Fruit fly (Drosophila melanogaster) whole organism, embryonic: ENCODE measurements around the gene Bsg.
A peak's percentile ranks its signal among the peaks of the same experiment; 100 is the strongest.

ENCODE experiments used
- Atf3 ChIP-seq: fragments of 200-800 bp; sonication (Bioruptor generic); optimal IDR thresholded peaks from 3 replicates; lab custom pipeline; 2016; ENCODE audit warnings: missing biosample characterization, missing genetic modification characterization
- Atf6 ChIP-seq: fragments of 200-800 bp; sonication (Bioruptor generic); IDR thresholded peaks from 2 replicates; pipeline ENCODE4 v1.3.6; 2022; ENCODE audit warnings: missing biosample characterization, missing genetic modification characterization
- CG11398 ChIP-seq: fragments of 200-800 bp; sonication (Bioruptor generic); optimal IDR thresholded peaks from 2 replicates; lab custom pipeline; 2016; ENCODE audit warnings: missing biosample characterization, missing genetic modification characterization
- CG12071 ChIP-seq: fragments of 200-800 bp; sonication (Bioruptor generic); optimal IDR thresholded peaks from 3 replicates; lab custom pipeline; 2018; ENCODE audit warnings: missing biosample characterization, mild to moderate bottlenecking, missing genetic modification characterization
- CG12219 ChIP-seq: fragments of 200-800 bp; sonication (Bioruptor generic); optimal IDR thresholded peaks from 3 replicates; lab custom pipeline; 2018; ENCODE audit warnings: missing biosample characterization, mild to moderate bottlenecking, missing genetic modification characterization
- CG12391 ChIP-seq: fragments of 200-800 bp; sonication (Bioruptor generic); optimal IDR thresholded peaks from 3 replicates; lab custom pipeline; 2018; ENCODE audit warnings: missing biosample characterization, mild to moderate bottlenecking, missing genetic modification characterization, moderate library complexity
- CG13296 ChIP-seq: fragments of 200-800 bp; sonication (Bioruptor generic); optimal IDR thresholded peaks from 3 replicates; lab custom pipeline; 2018; ENCODE audit warnings: missing biosample characterization, mild to moderate bottlenecking, missing genetic modification characterization
- CG13894 ChIP-seq: fragments of 200-800 bp; sonication (Bioruptor generic); optimal IDR thresholded peaks from 3 replicates; lab custom pipeline; 2018; ENCODE audit warnings: missing biosample characterization, mild to moderate bottlenecking, missing genetic modification characterization, moderate library complexity
- CG14965 ChIP-seq: fragments of 200-800 bp; sonication (Bioruptor generic); optimal IDR thresholded peaks from 2 replicates; lab custom pipeline; 2016; ENCODE audit warnings: missing biosample characterization, missing genetic modification characterization, borderline replicate concordance
- CG15696 ChIP-seq: fragments of 200-800 bp; sonication (Bioruptor generic); optimal IDR thresholded peaks from 2 replicates; lab custom pipeline; 2019; ENCODE audit warnings: missing biosample characterization, mild to moderate bottlenecking, missing genetic modification characterization, moderate library complexity
- CG1647 ChIP-seq: fragments of 200-800 bp; sonication (Bioruptor generic); optimal IDR thresholded peaks from 3 replicates; lab custom pipeline; 2016; ENCODE audit warnings: missing biosample characterization, missing genetic modification characterization
- CG1792 ChIP-seq: fragments of 200-800 bp; sonication (Bioruptor generic); optimal IDR thresholded peaks from 2 replicates; lab custom pipeline; 2016; ENCODE audit warnings: missing biosample characterization, missing genetic modification characterization
- CG2116 ChIP-seq: fragments of 200-800 bp; sonication (Bioruptor generic); optimal IDR thresholded peaks from 3 replicates; lab custom pipeline; 2018; ENCODE audit warnings: missing biosample characterization, mild to moderate bottlenecking, missing genetic modification characterization
- CG2129 ChIP-seq: fragments of 200-800 bp; sonication (Bioruptor generic); IDR thresholded peaks from 2 replicates; pipeline ENCODE4 v1.3.6; 2022; ENCODE audit warnings: missing biosample characterization, missing genetic modification characterization; ENCODE audit not compliant: partially characterized antibody
- CG3065 ChIP-seq: fragments of 200-800 bp; sonication (Bioruptor generic); optimal IDR thresholded peaks from 2 replicates; lab custom pipeline; 2016; ENCODE audit warnings: missing biosample characterization, missing genetic modification characterization
- CG4360 ChIP-seq: fragments of 200-800 bp; sonication (Bioruptor generic); IDR thresholded peaks from 2 replicates; pipeline ENCODE4 v1.3.6; 2022; ENCODE audit warnings: missing biosample characterization, missing genetic modification characterization
- CG9609 ChIP-seq: fragments of 200-800 bp; sonication (Bioruptor generic); optimal IDR thresholded peaks from 3 replicates; lab custom pipeline; 2016; ENCODE audit warnings: missing biosample characterization, missing genetic modification characterization
- CTCF ChIP-seq: fragments of 200-800 bp; sonication (Bioruptor generic); optimal IDR thresholded peaks from 2 replicates; lab custom pipeline; 2017; ENCODE audit warnings: missing biosample characterization, mild to moderate bottlenecking, missing genetic modification characterization, moderate library complexity
- D ChIP-seq, 2 experiments: fragments of 200-800 bp in 1 of 2; fragments of >200 bp in 1 of 2; sonication (Bioruptor generic) in 1 of 2; optimal IDR thresholded peaks; 2 replicates in 1 of 2; 3 replicates in 1 of 2; lab custom pipeline; 2017; ENCODE audit warnings: mild to moderate bottlenecking in 1 of 2, missing biosample characterization in 1 of 2, missing genetic modification characterization in 1 of 2, missing genetic modification reagents in 1 of 2
- Dp ChIP-seq: fragments of 200-800 bp; sonication (Bioruptor generic); optimal IDR thresholded peaks from 2 replicates; lab custom pipeline; 2018; ENCODE audit warnings: missing biosample characterization, mild to moderate bottlenecking, missing genetic modification characterization, moderate library complexity
- GATAe ChIP-seq: fragments of 200-800 bp; sonication (Bioruptor generic); conservative IDR thresholded peaks from 2 replicates; pipeline ENCODE4 v1.3.6; 2022; ENCODE audit warnings: missing biosample characterization, missing genetic modification characterization
- HHEX ChIP-seq: fragments of 200-800 bp; sonication (Bioruptor generic); optimal IDR thresholded peaks from 3 replicates; lab custom pipeline; 2017; ENCODE audit warnings: missing biosample characterization, mild to moderate bottlenecking, missing genetic modification characterization, missing genetic modification reagents
- Hr39 ChIP-seq: fragments of >200 bp; optimal IDR thresholded peaks from 2 replicates; lab custom pipeline; 2017
- Hr78 ChIP-seq, 2 experiments: fragments of 200-800 bp in 1 of 2; fragments of >200 bp in 1 of 2; sonication (Bioruptor generic) in 1 of 2; optimal IDR thresholded peaks; 2 replicates each; lab custom pipeline; 2017 to 2019; ENCODE audit warnings: missing biosample characterization in 2 of 2, missing genetic modification characterization in 2 of 2, mild to moderate bottlenecking in 1 of 2, moderate library complexity in 1 of 2
- Lhr ChIP-seq: fragments of 200-800 bp; sonication (Bioruptor generic); optimal IDR thresholded peaks from 3 replicates; lab custom pipeline; 2017; ENCODE audit warnings: mild to moderate bottlenecking, missing biosample characterization, missing genetic modification reagents, missing genetic modification characterization
- Med ChIP-seq: fragments of 200-800 bp; sonication (Bioruptor generic); peaks from one replicate; lab custom pipeline; 2016; ENCODE audit warnings: missing biosample characterization, missing genetic modification characterization, mild to moderate bottlenecking, inconsistent platforms, moderate library complexity
- NK7.1 ChIP-seq: fragments of 200-800 bp; sonication (Bioruptor generic); optimal IDR thresholded peaks from 3 replicates; lab custom pipeline; 2016; ENCODE audit warnings: missing biosample characterization, missing genetic modification characterization
- Nf-YB ChIP-seq: fragments of 200-800 bp; sonication (Bioruptor generic); optimal IDR thresholded peaks from 3 replicates; lab custom pipeline; 2019; ENCODE audit warnings: missing biosample characterization, mild to moderate bottlenecking, missing genetic modification characterization, moderate library complexity
- Sox100B ChIP-seq: fragments of 200-800 bp; sonication (Bioruptor generic); optimal IDR thresholded peaks from 3 replicates; lab custom pipeline; 2018; ENCODE audit warnings: missing biosample characterization, mild to moderate bottlenecking, missing genetic modification characterization
- bowl ChIP-seq: fragments of 200-800 bp; sonication (Bioruptor generic); IDR thresholded peaks from 2 replicates; pipeline ENCODE4 v1.3.6; 2022; ENCODE audit warnings: missing biosample characterization, missing genetic modification characterization
- cato ChIP-seq: fragments of 200-800 bp; sonication (Bioruptor generic); optimal IDR thresholded peaks from 2 replicates; lab custom pipeline; 2016; ENCODE audit warnings: missing biosample characterization, missing genetic modification characterization, borderline replicate concordance
- croc ChIP-seq: fragments of 200-800 bp; sonication (Bioruptor generic); conservative IDR thresholded peaks from 3 replicates; pipeline ENCODE4 v1.3.6; 2022; ENCODE audit warnings: missing biosample characterization, missing genetic modification characterization
- dmrt11E ChIP-seq: fragments of 200-800 bp; sonication (Bioruptor generic); optimal IDR thresholded peaks from 3 replicates; lab custom pipeline; 2018; ENCODE audit warnings: missing biosample characterization, mild to moderate bottlenecking, missing genetic modification characterization, moderate library complexity
- exex ChIP-seq: fragments of 200-800 bp; sonication (Bioruptor generic); optimal IDR thresholded peaks from 4 replicates; lab custom pipeline; 2018; ENCODE audit warnings: missing biosample characterization, mild to moderate bottlenecking, missing genetic modification characterization, moderate library complexity
- fu2 ChIP-seq: fragments of 200-800 bp; sonication (Bioruptor generic); optimal IDR thresholded peaks from 2 replicates; lab custom pipeline; 2016; ENCODE audit warnings: missing biosample characterization, missing genetic modification characterization
- grn ChIP-seq: fragments of 200-800 bp; sonication (Bioruptor generic); optimal IDR thresholded peaks from 3 replicates; lab custom pipeline; 2017; ENCODE audit warnings: missing biosample characterization, missing genetic modification characterization
- jumu ChIP-seq: fragments of 200-800 bp; sonication (Bioruptor generic); optimal IDR thresholded peaks from 3 replicates; lab custom pipeline; 2016; ENCODE audit warnings: missing biosample characterization, missing genetic modification characterization
- lab ChIP-seq: fragments of 200-800 bp; sonication (Bioruptor generic); optimal IDR thresholded peaks from 3 replicates; lab custom pipeline; 2017; ENCODE audit warnings: missing biosample characterization, missing genetic modification characterization, mild to moderate bottlenecking, moderate library complexity, missing genetic modification reagents
- maf-S ChIP-seq: fragments of 200-800 bp; sonication (Bioruptor generic); optimal IDR thresholded peaks from 2 replicates; lab custom pipeline; 2016; ENCODE audit warnings: missing biosample characterization, missing genetic modification characterization
- oc ChIP-seq: fragments of 200-800 bp; sonication (Bioruptor generic); optimal IDR thresholded peaks from 2 replicates; lab custom pipeline; 2018; ENCODE audit warnings: missing biosample characterization, mild to moderate bottlenecking, missing genetic modification characterization, moderate library complexity
- org-1 ChIP-seq: fragments of 200-800 bp; sonication (Bioruptor generic); optimal IDR thresholded peaks from 2 replicates; lab custom pipeline; 2017; ENCODE audit warnings: missing biosample characterization, missing genetic modification characterization
- pzg ChIP-seq: fragments of 200-800 bp; sonication (Bioruptor generic); optimal IDR thresholded peaks from 3 replicates; lab custom pipeline; 2018; ENCODE audit warnings: missing biosample characterization, mild to moderate bottlenecking, missing genetic modification characterization, moderate library complexity
- ranshi ChIP-seq: fragments of 200-800 bp; sonication (Bioruptor generic); IDR thresholded peaks from 2 replicates; pipeline ENCODE4 v1.3.6; 2022; ENCODE audit warnings: missing biosample characterization, missing genetic modification characterization
- sc ChIP-seq, 3 experiments: fragments of >200 bp in 2 of 3; fragments of 200-800 bp in 1 of 3; sonication (Bioruptor generic) in 1 of 3; optimal IDR thresholded peaks; 2 replicates in 2 of 3; 3 replicates in 1 of 3; lab custom pipeline; 2017; ENCODE audit warnings: mild to moderate bottlenecking in 1 of 3, missing biosample characterization in 1 of 3, missing genetic modification characterization in 1 of 3, missing genetic modification reagents in 1 of 3
- stwl ChIP-seq: fragments of 200-800 bp; sonication (Bioruptor generic); optimal IDR thresholded peaks from 3 replicates; lab custom pipeline; 2018; ENCODE audit warnings: missing biosample characterization, mild to moderate bottlenecking, missing genetic modification characterization, moderate library complexity
- trem ChIP-seq: fragments of 200-800 bp; optimal IDR thresholded peaks from 3 replicates; lab custom pipeline; 2019; ENCODE audit warnings: missing biosample characterization, mild to moderate bottlenecking, missing genetic modification characterization, moderate library complexity
- tup ChIP-seq: fragments of 200-800 bp; sonication (Bioruptor generic); optimal IDR thresholded peaks from 2 replicates; lab custom pipeline; 2016; ENCODE audit warnings: missing biosample characterization, mild to moderate bottlenecking, missing genetic modification characterization, moderate library complexity
- vvl ChIP-seq: fragments of 200-800 bp; sonication (Bioruptor generic); IDR thresholded peaks from 2 replicates; pipeline ENCODE4 v1.3.6; 2022; ENCODE audit warnings: missing biosample characterization, missing genetic modification characterization
- wdn ChIP-seq: fragments of 200-800 bp; sonication (Bioruptor generic); IDR thresholded peaks from 2 replicates; pipeline ENCODE4 v1.3.6; 2022; ENCODE audit warnings: missing biosample characterization, missing genetic modification characterization
- zf30C ChIP-seq: fragments of 200-800 bp; sonication (Bioruptor generic); optimal IDR thresholded peaks from 3 replicates; lab custom pipeline; 2018; ENCODE audit warnings: missing biosample characterization, mild to moderate bottlenecking, missing genetic modification characterization

Gene Bsg

dm6 chr2L:8148514-8149085 lies 65.4 kb downstream of the Bsg start (continued):
- TF ChIP-seq CG12391 (tag; lab: Kevin White, UChicago) (no peak), CG3065 (GFP tag; lab: Kevin White, UChicago) (no peak), Dp (GFP tag; lab: Kevin White, UChicago) (no peak), NK7.1 (GFP tag; lab: Kevin White, UChicago) (no peak), HHEX (GFP tag; lab: Kevin White, UChicago) (no peak), CG15696 (no peak), Hr39 (lab: Kevin White, UChicago) (no peak), vvl (GFP tag; lab: Robert Waterston, UW) (peak; percentile 49; the same call in 1 of the 2 replicates), Med (GFP tag; lab: Kevin White, UChicago) (peak; percentile 77), lab (peak; percentile 6), stwl (tag; lab: Kevin White, UChicago) (no peak), bowl (no peak), CG14965 (GFP tag; lab: Kevin White, UChicago) (no peak), CG1647 (GFP tag; lab: Kevin White, UChicago) (no peak), Hr78 (GFP tag; optimal IDR thresholded peaks at IDR 0.05; lab: Kevin White, UChicago) (no peak), trem (no peak), oc (tag; lab: Kevin White, UChicago) (peak; percentile 29), Atf3 (GFP tag; lab: Kevin White, UChicago) (no peak), zf30C (GFP tag; lab: Kevin White, UChicago) (no peak), CG13894 (peak; percentile 83), CG4360 (no peak), maf-S (GFP tag; lab: Kevin White, UChicago) (no peak), CG12071 (GFP tag; lab: Kevin White, UChicago) (peak; percentile 36), CTCF (no peak), Atf6 (GFP tag; lab: Robert Waterston, UW) (peak; percentile 13; the same call in 1 of the 2 replicates), Nf-YB (GFP tag; lab: Kevin White, UChicago) (no peak), pzg (GFP tag; lab: Kevin White, UChicago) (no peak), exex (tag; lab: Kevin White, UChicago) (no peak), croc (GFP tag; lab: Robert Waterston, UW) (no peak), CG11398 (GFP tag; lab: Kevin White, UChicago) (no peak), D (optimal IDR thresholded peaks at IDR 0.05; lab: Kevin White, UChicago) (no peak), D (GFP tag; optimal IDR thresholded peaks at IDR 0.05; lab: Kevin White, UChicago) (no peak)

DNA sequence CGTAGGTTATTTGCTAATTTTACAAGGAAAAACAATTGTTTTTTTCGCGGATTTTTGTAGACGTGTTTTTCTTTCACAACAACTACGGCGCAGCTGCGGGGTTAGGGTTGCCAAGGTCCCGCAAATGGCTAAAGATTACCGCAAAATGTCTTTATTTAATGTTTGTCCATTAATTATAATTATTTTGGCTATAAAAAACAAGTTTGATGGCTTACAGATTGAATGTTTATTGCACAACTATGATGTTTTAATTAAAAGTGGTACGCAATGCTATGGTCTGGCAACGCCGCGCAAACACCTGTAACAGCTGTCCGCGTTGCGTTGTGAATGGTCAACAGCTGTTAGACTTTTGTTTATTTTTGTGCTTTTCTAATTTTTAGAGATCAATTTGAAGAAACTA lies 73.5 kb downstream of the Bsg start:
- TF ChIP-seq cato (GFP tag; lab: Kevin White, UChicago) (no peak), Sox100B (GFP tag; lab: Kevin White, UChicago) (peak; percentile 32), sc (optimal IDR thresholded peaks at IDR 0.05; lab: Kevin White, UChicago) (no peak), sc (GFP tag; optimal IDR thresholded peaks at IDR 0.05; lab: Kevin White, UChicago) (peak; percentile 12), org-1 (GFP tag; lab: Kevin White, UChicago) (no peak), fu2 (GFP tag; lab: Kevin White, UChicago) (peak; percentile 56), wdn (0 out of 2 replicates have a peak, but pooled peaks have one; percentile 50), CG9609 (peak; percentile 41), dmrt11E (tag; lab: Kevin White, UChicago) (peak; percentile 38), jumu (GFP tag; lab: Kevin White, UChicago) (peak; percentile 82), grn (GFP tag; lab: Kevin White, UChicago) (peak; percentile 16), tup (GFP tag; lab: Kevin White, UChicago) (peak; percentile 65), CG12219 (GFP tag; lab: Kevin White, UChicago) (no peak), Lhr (GFP tag; lab: Kevin White, UChicago) (peak; percentile 19), CG2129 (GFP tag; lab: Robert Waterston, UW) (no peak), GATAe (no peak), CG1792 (GFP tag; lab: Kevin White, UChicago) (peak; percentile 25), ranshi (GFP tag; lab: Robert Waterston, UW) (0 out of 2 replicates have a peak, but pooled peaks have one; percentile 29), CG13296 (peak; percentile 68), CG2116 (peak; percentile 51)
